Worm (Caenorhabditis elegans) whole organism, mixed stage, embryonic: ENCODE data around the gene cpsf-1.

ENCODE experiments used
- M03D4.4 ChIP-seq: sonication (generic microtip); optimal IDR thresholded peaks from 2 replicates; lab custom pipeline; 2017; ENCODE audit warnings: mild to moderate bottlenecking, missing genetic modification characterization, missing compliant biosample characterization
- bed-3 ChIP-seq: fragments of 200-800 bp; sonication (Bioruptor generic); optimal IDR thresholded peaks from 3 replicates; lab custom pipeline; 2018; ENCODE audit warnings: mild to moderate bottlenecking, missing genetic modification characterization, moderate library complexity, missing compliant biosample characterization
- blmp-1 ChIP-seq: fragments of 150-350 bp; optimal IDR thresholded peaks from 2 replicates; lab custom pipeline; 2014; ENCODE audit warnings: missing biosample characterization, missing genetic modification characterization
- ceh-39 ChIP-seq: fragments of 150-350 bp; optimal IDR thresholded peaks from 2 replicates; lab custom pipeline; 2014; ENCODE audit warnings: missing biosample characterization, missing genetic modification characterization
- ceh-43 ChIP-seq: fragments of 200-800 bp; sonication (Bioruptor generic); optimal IDR thresholded peaks from 2 replicates; lab custom pipeline; 2018; ENCODE audit warnings: mild to moderate bottlenecking, missing genetic modification characterization, moderate library complexity, missing compliant biosample characterization
- ceh-83 ChIP-seq: fragments of 200-800 bp; sonication (Bioruptor generic); optimal IDR thresholded peaks from 2 replicates; lab custom pipeline; 2018; ENCODE audit warnings: mild to moderate bottlenecking, missing genetic modification characterization, missing compliant biosample characterization
- ces-1 ChIP-seq: fragments of 150-350 bp; optimal IDR thresholded peaks from 2 replicates; lab custom pipeline; 2014; ENCODE audit warnings: missing biosample characterization, missing genetic modification reagents, missing genetic modification characterization
- drap-1 ChIP-seq: fragments of 200-800 bp; sonication (Bioruptor generic); optimal IDR thresholded peaks from 3 replicates; lab custom pipeline; 2018; ENCODE audit warnings: mild to moderate bottlenecking, missing genetic modification characterization, missing compliant biosample characterization
- elt-1 ChIP-seq: sonication (generic microtip); optimal IDR thresholded peaks from 2 replicates; lab custom pipeline; 2017; ENCODE audit warnings: missing genetic modification characterization, mild to moderate bottlenecking, missing compliant biosample characterization, antibody characterized with exemption, moderate library complexity, borderline replicate concordance; ENCODE audit not compliant: insufficient read depth
- elt-3 ChIP-seq: fragments of 150-350 bp; optimal IDR thresholded peaks from 2 replicates; lab custom pipeline; 2014; ENCODE audit warnings: missing biosample characterization, missing genetic modification characterization
- flh-1 ChIP-seq: fragments of 200-800 bp; sonication (Bioruptor generic); optimal IDR thresholded peaks from 2 replicates; lab custom pipeline; 2018; ENCODE audit warnings: mild to moderate bottlenecking, missing genetic modification characterization, moderate library complexity, missing compliant biosample characterization
- ham-2 ChIP-seq: fragments of 200-800 bp; sonication (Bioruptor generic); optimal IDR thresholded peaks from 2 replicates; lab custom pipeline; 2018; ENCODE audit warnings: mild to moderate bottlenecking, missing genetic modification characterization, missing compliant biosample characterization
- hlh-1 ChIP-seq: fragments of 150-350 bp; optimal IDR thresholded peaks from 2 replicates; lab custom pipeline; 2014; ENCODE audit warnings: missing biosample characterization, missing genetic modification reagents, missing genetic modification characterization
- lin-13 ChIP-seq: fragments of 150-350 bp; optimal IDR thresholded peaks from 2 replicates; lab custom pipeline; 2014; ENCODE audit warnings: missing biosample characterization, missing genetic modification characterization
- lin-32 ChIP-seq: fragments of 200-800 bp; sonication (Bioruptor generic); optimal IDR thresholded peaks from 2 replicates; lab custom pipeline; 2018; ENCODE audit warnings: mild to moderate bottlenecking, missing genetic modification characterization, missing compliant biosample characterization
- lsy-2 ChIP-seq: fragments of 150-350 bp; optimal IDR thresholded peaks from 2 replicates; lab custom pipeline; 2014; ENCODE audit warnings: missing biosample characterization, missing genetic modification characterization
- mab-5 ChIP-seq: fragments of 150-350 bp; optimal IDR thresholded peaks from 2 replicates; lab custom pipeline; 2014; ENCODE audit warnings: missing biosample characterization, missing genetic modification characterization
- nhr-12 ChIP-seq: fragments of 150-350 bp; optimal IDR thresholded peaks from 2 replicates; lab custom pipeline; 2014; ENCODE audit warnings: missing biosample characterization, missing genetic modification characterization
- nhr-2 ChIP-seq: fragments of 150-350 bp; optimal IDR thresholded peaks from 2 replicates; lab custom pipeline; 2014; ENCODE audit warnings: missing biosample characterization, missing genetic modification characterization
- nhr-237 ChIP-seq: fragments of 150-350 bp; optimal IDR thresholded peaks from 2 replicates; lab custom pipeline; 2014; ENCODE audit warnings: missing biosample characterization, missing genetic modification characterization
- nhr-76 ChIP-seq: sonication (generic microtip); optimal IDR thresholded peaks from 2 replicates; lab custom pipeline; 2017; ENCODE audit warnings: missing biosample characterization, missing genetic modification characterization
- pha-4 ChIP-seq: fragments of 150-350 bp; optimal IDR thresholded peaks from 2 replicates; lab custom pipeline; 2018; ENCODE audit warnings: missing biosample characterization, missing genetic modification reagents, missing genetic modification characterization
- sem-2 ChIP-seq: fragments of 200-800 bp; sonication (Bioruptor generic); optimal IDR thresholded peaks from 2 replicates; lab custom pipeline; 2018; ENCODE audit warnings: mild to moderate bottlenecking, missing genetic modification characterization, missing compliant biosample characterization
- snpc-4 ChIP-seq: fragments of 150-350 bp; optimal IDR thresholded peaks from 2 replicates; lab custom pipeline; 2014; ENCODE audit warnings: missing biosample characterization, missing genetic modification characterization
- sptf-1 ChIP-seq: sonication (generic microtip); optimal IDR thresholded peaks from 2 replicates; lab custom pipeline; 2017; ENCODE audit warnings: mild to moderate bottlenecking, missing genetic modification characterization, moderate library complexity, missing compliant biosample characterization
- tbx-8 ChIP-seq: fragments of 200-800 bp; sonication (Bioruptor generic); optimal IDR thresholded peaks from 2 replicates; lab custom pipeline; 2018; ENCODE audit warnings: mild to moderate bottlenecking, missing genetic modification characterization, moderate library complexity, missing compliant biosample characterization
- unc-39 ChIP-seq: fragments of 150-350 bp; optimal IDR thresholded peaks from 2 replicates; lab custom pipeline; 2014; ENCODE audit warnings: missing biosample characterization, missing genetic modification characterization
- unc-62 ChIP-seq: fragments of 150-350 bp; optimal IDR thresholded peaks from 2 replicates; lab custom pipeline; 2014; ENCODE audit warnings: missing biosample characterization, missing genetic modification reagents, missing genetic modification characterization
- zip-8 ChIP-seq: fragments of 150-350 bp; optimal IDR thresholded peaks from 2 replicates; lab custom pipeline; 2014; ENCODE audit warnings: missing biosample characterization, missing genetic modification characterization

Gene cpsf-1

DNA sequence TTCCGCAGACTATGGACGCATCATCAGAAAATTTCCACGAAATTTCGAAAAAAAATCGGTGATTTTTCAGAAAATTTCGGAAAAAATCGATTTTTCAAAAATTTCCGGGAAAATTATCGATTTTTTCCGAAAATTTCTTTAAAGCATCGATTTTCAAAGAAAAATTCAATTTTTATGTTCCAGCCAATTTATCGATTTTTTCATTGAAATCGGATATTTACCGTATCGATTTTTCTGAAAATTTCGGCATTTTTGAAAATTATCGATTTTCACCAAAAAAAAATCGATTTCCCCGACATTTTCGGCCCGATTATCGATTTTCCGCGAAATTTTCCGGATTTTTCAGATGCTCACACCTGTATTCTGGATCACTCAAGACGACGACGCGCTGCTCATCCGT, 67.7 kb downstream of the cpsf-1 start, which contains the start of gene Y48A5A.1:
TSS of gene Y48A5A.1 (plus strand) at position 347 of the 400 bp plus-strand sequence.
- TF ChIP-seq unc-39 (tag; lab: Kevin White, UChicago) (no peak), lin-32 (GFP tag; lab: Kevin White, UChicago) (no peak), sptf-1 (tag; lab: Kevin White, UChicago) (no peak), unc-62 (GFP tag; lab: Kevin White, UChicago) (no peak), elt-1 (tag; lab: Kevin White, UChicago) (no peak), snpc-4 (tag; lab: Kevin White, UChicago) (no peak), lin-13 (tag; lab: Kevin White, UChicago) (no peak), nhr-237 (tag; lab: Kevin White, UChicago) (no peak), zip-8 (tag; lab: Kevin White, UChicago) (no peak), tbx-8 (GFP tag; lab: Kevin White, UChicago) (no peak)
- TF ChIP-seq, all 35 proteins: peak for 0

DNA sequence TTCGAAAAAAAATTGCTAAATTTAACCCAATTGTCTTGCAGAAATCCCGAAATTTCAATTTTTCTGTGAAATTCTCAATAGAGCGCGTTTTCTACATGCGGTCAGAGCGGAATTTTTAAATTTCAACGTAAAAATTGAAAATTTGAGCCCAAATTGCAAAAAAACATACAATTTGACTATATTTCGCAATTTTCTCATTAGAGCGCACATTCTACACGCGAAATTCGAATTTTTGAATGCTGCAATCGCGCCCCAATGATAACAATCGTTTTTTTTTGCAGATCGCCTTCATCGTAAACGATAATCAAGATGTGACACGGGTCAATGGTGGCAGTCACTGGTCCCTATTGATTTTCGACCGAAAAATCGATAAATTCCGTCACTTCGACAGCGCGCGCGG, 68.7 kb downstream of the cpsf-1 start:
- TF ChIP-seq ceh-39 (tag; lab: Kevin White, UChicago): no peak
- TF ChIP-seq M03D4.4: no peak
- no peak for TF ChIP-seq ces-1 (GFP tag; lab: Kevin White, UChicago)
- no peak for TF ChIP-seq drap-1 (GFP tag; lab: Kevin White, UChicago)
- no peak for TF ChIP-seq sem-2 (GFP tag; lab: Kevin White, UChicago)
- no peak for TF ChIP-seq ceh-83 (GFP tag; lab: Kevin White, UChicago)
- no peak for TF ChIP-seq nhr-76 (tag; lab: Kevin White, UChicago)
- no peak for TF ChIP-seq bed-3 (GFP tag; lab: Kevin White, UChicago)
- no peak for TF ChIP-seq nhr-237 (tag; lab: Kevin White, UChicago)
- no peak for TF ChIP-seq mab-5 (tag; lab: Kevin White, UChicago)
- no peak for TF ChIP-seq blmp-1 (tag; lab: Kevin White, UChicago)
- no peak for TF ChIP-seq ceh-43 (GFP tag; lab: Kevin White, UChicago)
- TF ChIP-seq zip-8 (tag; lab: Kevin White, UChicago): no peak
- TF ChIP-seq elt-1 (tag; lab: Kevin White, UChicago): no peak
- TF ChIP-seq unc-39 (tag; lab: Kevin White, UChicago): no peak
- no peak for TF ChIP-seq snpc-4 (tag; lab: Kevin White, UChicago)
- no peak for TF ChIP-seq pha-4
- no peak for TF ChIP-seq lin-32 (GFP tag; lab: Kevin White, UChicago)
- no peak for TF ChIP-seq elt-3 (tag; lab: Kevin White, UChicago)

DNA sequence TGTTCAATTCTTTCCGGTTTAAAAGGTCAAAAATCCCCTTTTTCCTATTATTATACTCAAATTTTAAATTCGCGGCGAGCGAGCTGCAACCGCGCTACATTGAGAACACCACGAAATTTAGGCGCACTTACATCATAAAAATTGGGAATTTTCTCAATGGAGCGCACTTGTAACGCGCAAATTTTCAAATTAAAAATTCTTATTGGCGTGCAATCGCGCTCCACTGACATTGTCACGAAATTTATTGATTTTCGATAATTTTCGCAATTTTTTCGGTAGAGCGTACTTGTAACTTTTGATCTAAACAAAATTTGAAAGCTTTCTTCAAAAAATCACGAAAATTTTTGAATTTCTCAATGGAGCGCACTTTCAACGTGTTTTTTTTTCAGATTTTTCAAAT, 69.5 kb downstream of the cpsf-1 start, which contains the start of gene ulp-3:
TSS of gene ulp-3 (plus strand) at position 388 of the 400 bp plus-strand sequence.
- no peak for TF ChIP-seq snpc-4 (tag; lab: Kevin White, UChicago)
- no peak for TF ChIP-seq ceh-39 (tag; lab: Kevin White, UChicago)
- TF ChIP-seq elt-1 (tag; lab: Kevin White, UChicago): no peak
- no peak for TF ChIP-seq unc-39 (tag; lab: Kevin White, UChicago)
- no peak for TF ChIP-seq lsy-2
- TF ChIP-seq nhr-12 (tag; lab: Kevin White, UChicago): no peak

DNA sequence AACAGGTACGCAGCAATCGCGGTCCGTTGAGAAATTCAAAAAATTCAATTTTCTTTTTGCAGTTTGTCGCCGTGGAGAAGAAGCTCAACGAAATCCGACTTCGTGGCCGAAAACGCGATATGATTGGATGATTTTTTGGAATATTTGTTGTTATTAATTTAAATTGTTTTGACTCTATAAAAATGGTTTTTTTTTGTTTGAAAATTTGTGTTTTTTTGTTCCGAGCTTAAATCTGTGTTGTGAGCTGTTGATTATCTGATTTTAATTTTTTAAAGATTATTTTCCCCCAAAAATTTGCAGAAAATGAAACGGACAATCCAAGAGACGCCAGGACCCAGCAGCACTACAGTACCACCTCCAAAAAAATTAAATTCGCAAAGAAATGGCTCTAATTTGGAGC, 73.2 kb downstream of the cpsf-1 start, which contains the start of gene tdpo-1:
TSS of gene tdpo-1 (plus strand) at position 301 of the 400 bp plus-strand sequence.
- TF ChIP-seq nhr-76 (tag; lab: Kevin White, UChicago) (no peak), nhr-237 (tag; lab: Kevin White, UChicago) (no peak), zip-8 (tag; lab: Kevin White, UChicago) (no peak), nhr-12 (tag; lab: Kevin White, UChicago) (no peak), elt-1 (tag; lab: Kevin White, UChicago) (no peak), pha-4 (no peak), nhr-2 (tag; lab: Kevin White, UChicago) (no peak), bed-3 (GFP tag; lab: Kevin White, UChicago) (no peak), flh-1 (GFP tag; lab: Kevin White, UChicago) (no peak), M03D4.4 (no peak), ceh-83 (GFP tag; lab: Kevin White, UChicago) (no peak), mab-5 (tag; lab: Kevin White, UChicago) (no peak), unc-39 (tag; lab: Kevin White, UChicago) (no peak), ceh-43 (GFP tag; lab: Kevin White, UChicago) (no peak), sptf-1 (tag; lab: Kevin White, UChicago) (no peak), tbx-8 (GFP tag; lab: Kevin White, UChicago) (no peak), sem-2 (GFP tag; lab: Kevin White, UChicago) (no peak), snpc-4 (tag; lab: Kevin White, UChicago) (no peak), ham-2 (GFP tag; lab: Kevin White, UChicago) (no peak), hlh-1 (tag; lab: Kevin White, UChicago) (no peak)
- TF ChIP-seq, all 35 proteins: peak for 0
